Fruit fly (Drosophila melanogaster) whole organism, embryonic: ENCODE data around the gene Son.

Source experiments
- ATbp ChIP-seq: fragments of 200-800 bp; sonication (Bioruptor generic); optimal IDR thresholded peaks from 2 replicates; lab custom pipeline; 2017; ENCODE audit warnings: missing biosample characterization, mild to moderate bottlenecking, missing genetic modification characterization, missing genetic modification reagents
- Ada2b ChIP-seq: fragments of 200-800 bp; sonication (Bioruptor generic); IDR thresholded peaks from 2 replicates; pipeline ENCODE4 v1.3.6; 2022; ENCODE audit warnings: missing biosample characterization, missing genetic modification characterization
- Asciz ChIP-seq: fragments of 200-800 bp; sonication (Bioruptor generic); optimal IDR thresholded peaks from 2 replicates; lab custom pipeline; 2017; ENCODE audit warnings: missing biosample characterization, mild to moderate bottlenecking, missing genetic modification characterization, missing genetic modification reagents
- Bdp1 ChIP-seq: fragments of 200-800 bp; sonication (Bioruptor generic); optimal IDR thresholded peaks from 3 replicates; lab custom pipeline; 2016; ENCODE audit warnings: missing biosample characterization, missing genetic modification characterization
- CG10654 ChIP-seq: fragments of 200-800 bp; sonication (Bioruptor generic); optimal IDR thresholded peaks from 2 replicates; lab custom pipeline; 2016; ENCODE audit warnings: missing biosample characterization, missing genetic modification characterization
- CG11723 ChIP-seq: fragments of 200-800 bp; sonication (Bioruptor generic); optimal IDR thresholded peaks from 2 replicates; lab custom pipeline; 2017; ENCODE audit warnings: missing biosample characterization, mild to moderate bottlenecking, missing genetic modification characterization
- CG13775 ChIP-seq: fragments of 200-800 bp; sonication (Bioruptor generic); optimal IDR thresholded peaks from 3 replicates; lab custom pipeline; 2017; ENCODE audit warnings: missing biosample characterization, mild to moderate bottlenecking, missing genetic modification characterization
- CG17328 ChIP-seq: fragments of 200-800 bp; sonication (Bioruptor generic); IDR thresholded peaks from 2 replicates; pipeline ENCODE4 v1.3.6; 2022; ENCODE audit warnings: missing biosample characterization, missing genetic modification characterization
- CG3281 ChIP-seq: fragments of 200-800 bp; sonication (Bioruptor generic); optimal IDR thresholded peaks from 3 replicates; lab custom pipeline; 2017; ENCODE audit warnings: missing biosample characterization, mild to moderate bottlenecking, missing genetic modification characterization
- CG33213 ChIP-seq: fragments of 200-800 bp; sonication (Bioruptor generic); optimal IDR thresholded peaks from 3 replicates; lab custom pipeline; 2016; ENCODE audit warnings: missing biosample characterization, missing genetic modification characterization
- CG42726 ChIP-seq: fragments of 200-800 bp; sonication (Bioruptor generic); IDR thresholded peaks from 2 replicates; pipeline ENCODE4 v1.3.6; 2022; ENCODE audit warnings: missing biosample characterization, missing genetic modification characterization; ENCODE audit not compliant: partially characterized antibody
- CG4820 ChIP-seq: fragments of 200-800 bp; sonication (Bioruptor generic); optimal IDR thresholded peaks from 3 replicates; lab custom pipeline; 2016; ENCODE audit warnings: missing biosample characterization, missing genetic modification characterization
- CG5180 ChIP-seq: fragments of 200-800 bp; sonication (Bioruptor generic); optimal IDR thresholded peaks from 3 replicates; lab custom pipeline; 2017; ENCODE audit warnings: missing biosample characterization, missing genetic modification characterization, mild to moderate bottlenecking, moderate library complexity, missing genetic modification reagents
- CG9797 ChIP-seq: fragments of 200-800 bp; sonication (Bioruptor generic); optimal IDR thresholded peaks from 3 replicates; lab custom pipeline; 2018; ENCODE audit warnings: missing biosample characterization, mild to moderate bottlenecking, missing genetic modification characterization
- CG9817 ChIP-seq: fragments of 200-800 bp; sonication (Bioruptor generic); optimal IDR thresholded peaks from 2 replicates; lab custom pipeline; 2018; ENCODE audit warnings: missing biosample characterization, mild to moderate bottlenecking, missing genetic modification characterization, moderate library complexity
- D19A ChIP-seq: fragments of 200-800 bp; optimal IDR thresholded peaks from 3 replicates; lab custom pipeline; 2019; ENCODE audit warnings: missing biosample characterization, mild to moderate bottlenecking, missing genetic modification characterization, moderate library complexity
- Dip3 ChIP-seq: fragments of 200-800 bp; sonication (Bioruptor generic); optimal IDR thresholded peaks from 3 replicates; lab custom pipeline; 2016; ENCODE audit warnings: missing biosample characterization, missing genetic modification characterization
- Doc3 ChIP-seq: fragments of 200-800 bp; sonication (Bioruptor generic); IDR thresholded peaks from 3 replicates; pipeline ENCODE4 v1.3.6; 2022; ENCODE audit warnings: missing biosample characterization, missing genetic modification characterization; ENCODE audit not compliant: partially characterized antibody
- Opbp ChIP-seq: fragments of 200-800 bp; sonication (Bioruptor generic); IDR thresholded peaks from 3 replicates; pipeline ENCODE4 v1.3.6; 2022; ENCODE audit warnings: missing biosample characterization, missing genetic modification characterization; ENCODE audit not compliant: partially characterized antibody
- TFAM ChIP-seq: fragments of 200-800 bp; sonication (Bioruptor generic); optimal IDR thresholded peaks from 2 replicates; lab custom pipeline; 2017; ENCODE audit warnings: missing biosample characterization, missing genetic modification characterization, inconsistent platforms
- aop ChIP-seq: fragments of 200-800 bp; sonication (Bioruptor generic); IDR thresholded peaks from 2 replicates; pipeline ENCODE4 v1.3.6; 2022; ENCODE audit warnings: missing biosample characterization, missing genetic modification characterization
- ase ChIP-seq: fragments of 200-800 bp; sonication (Bioruptor generic); IDR thresholded peaks from 3 replicates; pipeline ENCODE4 v1.3.6; 2022; ENCODE audit warnings: missing biosample characterization, missing genetic modification characterization
- bigmax ChIP-seq: fragments of 200-800 bp; sonication (Bioruptor generic); optimal IDR thresholded peaks from 2 replicates; lab custom pipeline; 2018; ENCODE audit warnings: missing biosample characterization, mild to moderate bottlenecking, missing genetic modification characterization
- bowl ChIP-seq: fragments of 200-800 bp; sonication (Bioruptor generic); IDR thresholded peaks from 2 replicates; pipeline ENCODE4 v1.3.6; 2022; ENCODE audit warnings: missing biosample characterization, missing genetic modification characterization
- bsh ChIP-seq, 2 experiments: fragments of 200-800 bp; sonication (Bioruptor generic); optimal IDR thresholded peaks; 2 replicates each; lab custom pipeline; 2017 to 2018; ENCODE audit warnings: mild to moderate bottlenecking in 2 of 2, missing biosample characterization in 2 of 2, missing genetic modification characterization in 2 of 2, moderate library complexity in 1 of 2
- btn ChIP-seq: fragments of 200-800 bp; sonication (Bioruptor generic); optimal IDR thresholded peaks from 2 replicates; lab custom pipeline; 2016; ENCODE audit warnings: missing biosample characterization, missing genetic modification characterization
- caup ChIP-seq: fragments of 200-800 bp; sonication (Bioruptor generic); optimal IDR thresholded peaks from 3 replicates; lab custom pipeline; 2017; ENCODE audit warnings: missing biosample characterization, mild to moderate bottlenecking, missing genetic modification characterization, moderate library complexity; ENCODE audit not compliant: severe bottlenecking
- croc ChIP-seq: fragments of 200-800 bp; sonication (Bioruptor generic); conservative IDR thresholded peaks from 3 replicates; pipeline ENCODE4 v1.3.6; 2022; ENCODE audit warnings: missing biosample characterization, missing genetic modification characterization
- crp ChIP-seq, 2 experiments: fragments of 200-800 bp; sonication (Bioruptor generic); optimal IDR thresholded peaks; 2 replicates in 1 of 2; 3 replicates in 1 of 2; lab custom pipeline; 2017; ENCODE audit warnings: missing biosample characterization in 2 of 2, missing genetic modification characterization in 2 of 2, mild to moderate bottlenecking in 1 of 2, moderate library complexity in 1 of 2
- da ChIP-seq: fragments of 200-800 bp; sonication (Bioruptor generic); optimal IDR thresholded peaks from 2 replicates; lab custom pipeline; 2016; ENCODE audit warnings: missing biosample characterization, missing genetic modification characterization
- dmrt11E ChIP-seq: fragments of 200-800 bp; sonication (Bioruptor generic); optimal IDR thresholded peaks from 3 replicates; lab custom pipeline; 2018; ENCODE audit warnings: missing biosample characterization, mild to moderate bottlenecking, missing genetic modification characterization, moderate library complexity
- esg ChIP-seq: fragments of 200-800 bp; sonication (Bioruptor generic); conservative IDR thresholded peaks from 2 replicates; pipeline ENCODE4 v1.3.6; 2022; ENCODE audit warnings: missing biosample characterization, missing genetic modification characterization
- exex ChIP-seq: fragments of 200-800 bp; sonication (Bioruptor generic); optimal IDR thresholded peaks from 4 replicates; lab custom pipeline; 2018; ENCODE audit warnings: missing biosample characterization, mild to moderate bottlenecking, missing genetic modification characterization, moderate library complexity
- ftz-f1 ChIP-seq: fragments of 200-800 bp; sonication (Bioruptor generic); optimal IDR thresholded peaks from 2 replicates; lab custom pipeline; 2016; ENCODE audit warnings: missing biosample characterization, missing genetic modification characterization
- gcm ChIP-seq: fragments of 200-800 bp; sonication (Bioruptor generic); optimal IDR thresholded peaks from 2 replicates; lab custom pipeline; 2019; ENCODE audit warnings: missing biosample characterization, mild to moderate bottlenecking, missing genetic modification characterization, moderate library complexity
- gsb ChIP-seq: fragments of 200-800 bp; sonication (Bioruptor generic); IDR thresholded peaks from 2 replicates; pipeline ENCODE4 v1.3.6; 2022; ENCODE audit warnings: missing biosample characterization, missing genetic modification characterization
- kni ChIP-seq: fragments of 200-800 bp; sonication (Bioruptor generic); optimal IDR thresholded peaks from 3 replicates; lab custom pipeline; 2017; ENCODE audit warnings: mild to moderate bottlenecking, missing biosample characterization, missing genetic modification reagents, missing genetic modification characterization
- lbe ChIP-seq: fragments of 200-800 bp; sonication (Bioruptor generic); optimal IDR thresholded peaks from 2 replicates; lab custom pipeline; 2016; ENCODE audit warnings: missing biosample characterization, mild to moderate bottlenecking, missing genetic modification characterization
- lola ChIP-seq, 3 experiments: fragments of >200 bp in 2 of 3; fragments of 200-800 bp in 1 of 3; sonication (Bioruptor generic) in 1 of 3; optimal IDR thresholded peaks; 2 replicates each; lab custom pipeline; 2017 to 2019; ENCODE audit warnings: missing biosample characterization in 3 of 3, missing genetic modification characterization in 3 of 3, mild to moderate bottlenecking in 1 of 3, moderate library complexity in 1 of 3
- peb ChIP-seq: fragments of 200-800 bp; sonication (Bioruptor generic); IDR thresholded peaks from 2 replicates; pipeline ENCODE4 v1.3.6; 2022; ENCODE audit warnings: missing biosample characterization, missing genetic modification characterization
- sisA ChIP-seq: fragments of 200-800 bp; sonication (Bioruptor generic); IDR thresholded peaks from 2 replicates; pipeline ENCODE4 v1.3.6; 2022; ENCODE audit warnings: missing biosample characterization, missing genetic modification characterization
- slbo ChIP-seq: fragments of 200-800 bp; sonication (Bioruptor generic); IDR thresholded peaks from 2 replicates; pipeline ENCODE4 v1.3.6; 2022; ENCODE audit warnings: missing biosample characterization, missing genetic modification characterization
- slou ChIP-seq: fragments of 200-800 bp; sonication (Bioruptor generic); optimal IDR thresholded peaks from 3 replicates; lab custom pipeline; 2016; ENCODE audit warnings: missing biosample characterization, missing genetic modification characterization
- tll ChIP-seq, 2 experiments: fragments of 200-800 bp in 1 of 2; fragments of >200 bp in 1 of 2; sonication (Bioruptor generic) in 1 of 2; optimal IDR thresholded peaks; 2 replicates each; lab custom pipeline; 2017 to 2019; ENCODE audit warnings: missing biosample characterization in 2 of 2, missing genetic modification characterization in 2 of 2, mild to moderate bottlenecking in 1 of 2, moderate library complexity in 1 of 2
- toy ChIP-seq: fragments of 200-800 bp; sonication (Bioruptor generic); IDR thresholded peaks from 2 replicates; pipeline ENCODE4 v1.3.6; 2022; ENCODE audit warnings: missing biosample characterization, missing genetic modification characterization
- trh ChIP-seq: fragments of 200-800 bp; sonication (Bioruptor generic); optimal IDR thresholded peaks from 2 replicates; lab custom pipeline; 2016; ENCODE audit warnings: missing biosample characterization, missing genetic modification characterization
- unpg ChIP-seq: fragments of 200-800 bp; sonication (Bioruptor generic); optimal IDR thresholded peaks from 3 replicates; lab custom pipeline; 2018; ENCODE audit warnings: missing biosample characterization, mild to moderate bottlenecking, missing genetic modification characterization, moderate library complexity
- vnd ChIP-seq: fragments of 200-800 bp; sonication (Bioruptor generic); IDR thresholded peaks from 3 replicates; pipeline ENCODE4 v1.3.6; 2022; ENCODE audit warnings: missing biosample characterization, missing genetic modification characterization; ENCODE audit not compliant: partially characterized antibody
- zfh1 ChIP-seq: fragments of 200-800 bp; sonication (Bioruptor generic); IDR thresholded peaks from 3 replicates; pipeline ENCODE4 v1.3.6; 2022; ENCODE audit warnings: missing biosample characterization, missing genetic modification characterization

Son gene

DNA sequence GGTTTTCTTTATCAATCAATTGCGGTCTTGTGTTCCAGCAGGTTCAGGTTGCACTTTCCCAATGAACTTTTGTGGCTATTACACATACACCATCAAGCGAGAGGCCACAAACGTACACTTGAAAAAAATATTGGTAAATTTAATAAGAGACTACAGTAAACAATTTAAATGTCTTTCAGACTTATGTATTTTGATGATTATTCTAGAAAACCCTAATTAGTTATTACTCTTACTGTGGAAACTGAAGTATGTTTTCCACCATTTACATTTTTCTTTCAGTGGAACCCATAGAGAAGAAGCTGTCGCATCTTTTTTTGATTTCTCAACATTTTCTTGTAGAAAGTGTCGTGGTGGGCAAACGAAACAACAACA lies 43.7 kb upstream of the Son start (continued):
- no peak for TF ChIP-seq exex (tag; lab: Kevin White, UChicago)
- peak; percentile 92 for TF ChIP-seq gcm (GFP tag; lab: Kevin White, UChicago)
- TF ChIP-seq caup (GFP tag; lab: Kevin White, UChicago), result peak; percentile 84
- peak; percentile 81 for TF ChIP-seq aop (GFP tag; lab: Robert Waterston, UW)
- TF ChIP-seq crp (GFP tag; optimal IDR thresholded peaks at IDR 0.05; lab: Kevin White, UChicago), result peak in 1 of 2 experiments; percentile 46
- TF ChIP-seq CG13775 (GFP tag; lab: Kevin White, UChicago), result peak; percentile 83
- peak; percentile 82 for TF ChIP-seq da (GFP tag; lab: Kevin White, UChicago)
- peak; percentile 95 for TF ChIP-seq CG17328 (GFP tag; lab: Robert Waterston, UW)
- TF ChIP-seq bsh (GFP tag; optimal IDR thresholded peaks at IDR 0.05; lab: Kevin White, UChicago), result peak; percentile 65 to 97
- TF ChIP-seq Bdp1 (GFP tag; lab: Kevin White, UChicago), result peak; percentile 77
- TF ChIP-seq CG10654 (GFP tag; lab: Kevin White, UChicago), result peak; percentile 91
- peak; percentile 82 for TF ChIP-seq peb (GFP tag; lab: Robert Waterston, UW)
- TF ChIP-seq sisA (GFP tag; lab: Robert Waterston, UW), result peak; percentile 92
- TF ChIP-seq vnd (GFP tag; lab: Robert Waterston, UW), result no peak
- peak; percentile 79 for TF ChIP-seq bowl (GFP tag; lab: Robert Waterston, UW)
- peak; percentile 35 for TF ChIP-seq lbe
- TF ChIP-seq kni (GFP tag; lab: Kevin White, UChicago), result no peak
- peak; percentile 75 for TF ChIP-seq CG33213 (GFP tag; lab: Kevin White, UChicago)
- peak; percentile 65 for TF ChIP-seq TFAM (GFP tag; lab: Kevin White, UChicago)
- TF ChIP-seq slbo (GFP tag; lab: Robert Waterston, UW), result peak; percentile 93
- peak; percentile 91 for TF ChIP-seq croc
- TF ChIP-seq CG4820 (GFP tag; lab: Kevin White, UChicago), result peak; percentile 91
- peak; percentile 75 for TF ChIP-seq toy (GFP tag; lab: Robert Waterston, UW)
- TF ChIP-seq CG5180 (GFP tag; lab: Kevin White, UChicago), result no peak
- no peak for TF ChIP-seq CG42726 (GFP tag; lab: Robert Waterston, UW)
- TF ChIP-seq ATbp (GFP tag; lab: Kevin White, UChicago), result peak; percentile 96
- no peak for TF ChIP-seq ftz-f1 (GFP tag; lab: Kevin White, UChicago)
- peak; percentile 92 for TF ChIP-seq esg
- peak; percentile 93 for TF ChIP-seq ase
- TF ChIP-seq Ada2b (GFP tag; lab: Robert Waterston, UW), result peak; percentile 92
- TF ChIP-seq CG11723 (GFP tag; lab: Kevin White, UChicago), result peak; percentile 89
- TF ChIP-seq unpg (GFP tag; lab: Kevin White, UChicago), result peak; percentile 97
- peak; percentile 11 for TF ChIP-seq slou (GFP tag; lab: Kevin White, UChicago)
- TF ChIP-seq D19A, result peak; percentile 91
- TF ChIP-seq trh (GFP tag; lab: Kevin White, UChicago), result peak; percentile 80
- TF ChIP-seq zfh1 (GFP tag; lab: Robert Waterston, UW), result peak; percentile 91
- peak; percentile 82 for TF ChIP-seq dmrt11E (tag; lab: Kevin White, UChicago)
- peak; percentile 96 for TF ChIP-seq Asciz (GFP tag; lab: Kevin White, UChicago)
- TF ChIP-seq Opbp, result no peak
- TF ChIP-seq btn (GFP tag; lab: Kevin White, UChicago), result peak; percentile 87
- TF ChIP-seq CG3281 (GFP tag; lab: Kevin White, UChicago), result peak; percentile 87
- TF ChIP-seq CG9797 (GFP tag; lab: Kevin White, UChicago), result no peak
- peak; percentile 88 for TF ChIP-seq Dip3 (GFP tag; lab: Kevin White, UChicago)
- peak in 1 of 3 experiments; percentile 89 for TF ChIP-seq lola (GFP tag; optimal IDR thresholded peaks at IDR 0.05; lab: Kevin White, UChicago)
- no peak for TF ChIP-seq tll (GFP tag; optimal IDR thresholded peaks at IDR 0.05; lab: Kevin White, UChicago)
- TF ChIP-seq Doc3 (GFP tag; lab: Robert Waterston, UW), result no peak
- peak; percentile 91 for TF ChIP-seq CG9817 (tag; lab: Kevin White, UChicago)
- peak; percentile 78 for TF ChIP-seq gsb (GFP tag; lab: Robert Waterston, UW)
- no peak for TF ChIP-seq bigmax (GFP tag; lab: Kevin White, UChicago)
